Worm (Caenorhabditis elegans) whole organism, L1 larva: Measurements from ENCODE around the gene srbc-7.

Experiments
- C16A3.4 ChIP-seq: fragments of 150-350 bp; optimal IDR thresholded peaks from 2 replicates; lab custom pipeline; 2014; ENCODE audit warnings: missing biosample characterization, missing genetic modification characterization
- Y116A8C.19 ChIP-seq: sonication (generic microtip); optimal IDR thresholded peaks from 2 replicates; lab custom pipeline; 2016; ENCODE audit warnings: missing compliant biosample characterization, missing genetic modification characterization, borderline replicate concordance
- aha-1 ChIP-seq: fragments of 150-350 bp; optimal IDR thresholded peaks from 2 replicates; lab custom pipeline; 2014; ENCODE audit warnings: missing biosample characterization, missing genetic modification characterization
- aly-2 ChIP-seq: fragments of 150-350 bp; optimal IDR thresholded peaks from 2 replicates; lab custom pipeline; 2014; ENCODE audit warnings: missing biosample characterization, missing genetic modification characterization
- ama-1 ChIP-seq: fragments of 150-350 bp; optimal IDR thresholded peaks from 2 replicates; lab custom pipeline; 2014
- blmp-1 ChIP-seq: fragments of 150-350 bp; optimal IDR thresholded peaks from 2 replicates; lab custom pipeline; 2014; ENCODE audit warnings: missing biosample characterization, missing genetic modification characterization
- ceh-63 ChIP-seq: fragments of 200-800 bp; sonication (Bioruptor generic); optimal IDR thresholded peaks from 2 replicates; lab custom pipeline; 2018; ENCODE audit warnings: mild to moderate bottlenecking, missing genetic modification characterization, missing compliant biosample characterization
- ceh-8 ChIP-seq: fragments of 200-800 bp; sonication (Bioruptor generic); optimal IDR thresholded peaks from 2 replicates; lab custom pipeline; 2018; ENCODE audit warnings: mild to moderate bottlenecking, missing genetic modification characterization, moderate library complexity, missing compliant biosample characterization
- ceh-82 ChIP-seq, 3 experiments: fragments of 150-350 bp in 1 of 3; sonication (generic microtip) in 2 of 3; optimal IDR thresholded peaks; 2 replicates each; lab custom pipeline; 2014 to 2017; ENCODE audit warnings: missing biosample characterization in 3 of 3, missing genetic modification characterization in 3 of 3
- ceh-90 ChIP-seq: sonication (generic microtip); optimal IDR thresholded peaks from 2 replicates; lab custom pipeline; 2016; ENCODE audit warnings: missing genetic modification characterization, missing compliant biosample characterization
- dpl-1 ChIP-seq, 3 experiments: fragments of 150-350 bp in 2 of 3; sonication (generic microtip) in 1 of 3; optimal IDR thresholded peaks; 2 replicates each; lab custom pipeline; 2014 to 2017; ENCODE audit warnings: missing biosample characterization in 3 of 3, missing genetic modification characterization in 3 of 3, missing genetic modification reagents in 3 of 3
- dsc-1 ChIP-seq: sonication (generic microtip); optimal IDR thresholded peaks from 2 replicates; lab custom pipeline; 2016; ENCODE audit warnings: mild to moderate bottlenecking, missing genetic modification characterization, missing compliant biosample characterization
- efl-1 ChIP-seq, 4 experiments: fragments of 150-350 bp; optimal IDR thresholded peaks in 3 of 4; peaks in 1 of 4; 1 replicate in 1 of 4; 2 replicates in 3 of 4; lab custom pipeline; 2014; ENCODE audit warnings: missing biosample characterization in 2 of 4, missing genetic modification characterization in 2 of 4, missing genetic modification reagents in 2 of 4
- efl-3 ChIP-seq: fragments of 200-800 bp; sonication (Bioruptor generic); optimal IDR thresholded peaks from 2 replicates; lab custom pipeline; 2018; ENCODE audit warnings: mild to moderate bottlenecking, missing genetic modification characterization, missing compliant biosample characterization
- egl-13 ChIP-seq: sonication (generic microtip); optimal IDR thresholded peaks from 2 replicates; lab custom pipeline; 2016; ENCODE audit warnings: missing genotype, missing genetic modification reagents, missing genetic modification characterization, missing compliant biosample characterization
- ets-5 ChIP-seq: fragments of 200-800 bp; sonication (Bioruptor generic); IDR thresholded peaks from 2 replicates; pipeline ENCODE4 v1.3.6; 2022; ENCODE audit warnings: missing genetic modification characterization, missing compliant biosample characterization
- fkh-10 ChIP-seq: sonication (generic microtip); optimal IDR thresholded peaks from 2 replicates; lab custom pipeline; 2017; ENCODE audit warnings: missing biosample characterization, missing genetic modification reagents, missing genetic modification characterization
- grh-1 ChIP-seq: fragments of 200-800 bp; sonication (Bioruptor generic); IDR thresholded peaks from 2 replicates; pipeline ENCODE4 v1.3.6; 2022; ENCODE audit warnings: missing genetic modification reagents, missing genetic modification characterization, missing compliant biosample characterization
- hpl-2 ChIP-seq: fragments of 150-350 bp; optimal IDR thresholded peaks from 2 replicates; lab custom pipeline; 2014; ENCODE audit warnings: missing biosample characterization, missing genetic modification reagents, missing genetic modification characterization
- irx-1 ChIP-seq: sonication (generic microtip); optimal IDR thresholded peaks from 2 replicates; lab custom pipeline; 2016; ENCODE audit warnings: missing genetic modification characterization, missing compliant biosample characterization
- isw-1 ChIP-seq: fragments of 200-800 bp; sonication (Bioruptor generic); IDR thresholded peaks from 2 replicates; pipeline ENCODE4 v1.3.6; 2022; ENCODE audit warnings: missing genetic modification characterization, missing compliant biosample characterization
- lin-15B ChIP-seq: fragments of 150-350 bp; sonication (generic microtip); optimal IDR thresholded peaks from 3 replicates; lab custom pipeline; 2014; ENCODE audit warnings: missing biosample characterization, missing genetic modification characterization
- lin-35 ChIP-seq, 2 experiments: fragments of 150-350 bp; optimal IDR thresholded peaks; 2 replicates each; lab custom pipeline; 2014; ENCODE audit warnings: missing biosample characterization in 2 of 2, missing genetic modification characterization in 2 of 2, missing genetic modification reagents in 2 of 2
- lin-39 ChIP-seq: fragments of 150-350 bp; optimal IDR thresholded peaks from 2 replicates; lab custom pipeline; 2014; ENCODE audit warnings: missing biosample characterization, missing genetic modification reagents, missing genetic modification characterization
- lir-3 ChIP-seq: sonication (generic microtip); optimal IDR thresholded peaks from 2 replicates; lab custom pipeline; 2016; ENCODE audit warnings: mild to moderate bottlenecking, missing genetic modification characterization, moderate library complexity, missing compliant biosample characterization; ENCODE audit not compliant: poor library complexity
- lsy-2 ChIP-seq, 2 experiments: fragments of 150-350 bp; optimal IDR thresholded peaks; 2 replicates each; lab custom pipeline; 2014; ENCODE audit warnings: missing biosample characterization in 2 of 2, missing genetic modification characterization in 2 of 2
- mdl-1 ChIP-seq, 2 experiments: fragments of 150-350 bp; optimal IDR thresholded peaks; 2 replicates each; lab custom pipeline; 2014 to 2017; ENCODE audit warnings: missing biosample characterization in 2 of 2, missing genetic modification characterization in 2 of 2, inconsistent platforms in 1 of 2
- mef-2 ChIP-seq: fragments of 150-350 bp; optimal IDR thresholded peaks from 2 replicates; lab custom pipeline; 2014; ENCODE audit warnings: missing biosample characterization, missing genetic modification characterization
- mep-1 ChIP-seq: fragments of 150-350 bp; optimal IDR thresholded peaks from 2 replicates; lab custom pipeline; 2014; ENCODE audit warnings: missing biosample characterization, missing genetic modification characterization
- nhr-11 ChIP-seq: fragments of 150-350 bp; optimal IDR thresholded peaks from 2 replicates; lab custom pipeline; 2014; ENCODE audit warnings: missing biosample characterization, missing genetic modification characterization
- nhr-12 ChIP-seq: sonication (generic microtip); optimal IDR thresholded peaks from 2 replicates; lab custom pipeline; 2017; ENCODE audit warnings: missing biosample characterization, missing genetic modification characterization
- nhr-19 ChIP-seq: fragments of 200-800 bp; sonication (Bioruptor generic); conservative IDR thresholded peaks from 2 replicates; pipeline ENCODE4 v1.3.6; 2022; ENCODE audit warnings: missing genetic modification characterization, missing compliant biosample characterization
- nhr-20 ChIP-seq: sonication (generic microtip); optimal IDR thresholded peaks from 2 replicates; lab custom pipeline; 2016; ENCODE audit warnings: mild to moderate bottlenecking, missing genetic modification characterization, missing compliant biosample characterization
- nhr-237 ChIP-seq: fragments of 150-350 bp; optimal IDR thresholded peaks from 2 replicates; lab custom pipeline; 2014; ENCODE audit warnings: missing biosample characterization, missing genetic modification characterization
- nhr-47 ChIP-seq: sonication (generic microtip); optimal IDR thresholded peaks from 2 replicates; lab custom pipeline; 2016; ENCODE audit warnings: mild to moderate bottlenecking, missing genetic modification characterization, moderate library complexity, missing compliant biosample characterization
- nhr-84 ChIP-seq: sonication (generic microtip); optimal IDR thresholded peaks from 2 replicates; lab custom pipeline; 2017; ENCODE audit warnings: missing biosample characterization, missing genetic modification characterization
- nhr-85 ChIP-seq: sonication (generic microtip); peaks from one replicate; lab custom pipeline; 2016; ENCODE audit warnings: missing genetic modification characterization, inconsistent platforms, missing compliant biosample characterization
- rnt-1 ChIP-seq: sonication (generic microtip); optimal IDR thresholded peaks from 2 replicates; lab custom pipeline; 2016; ENCODE audit warnings: mild to moderate bottlenecking, missing genetic modification characterization, moderate library complexity, missing compliant biosample characterization
- snpc-4 ChIP-seq: fragments of 150-350 bp; optimal IDR thresholded peaks from 2 replicates; lab custom pipeline; 2014; ENCODE audit warnings: missing biosample characterization, missing genetic modification characterization
- snu-23 ChIP-seq: sonication (generic microtip); optimal IDR thresholded peaks from 2 replicates; lab custom pipeline; 2016; ENCODE audit warnings: missing genetic modification characterization, missing compliant biosample characterization
- sox-4 ChIP-seq: sonication (generic microtip); optimal IDR thresholded peaks from 2 replicates; lab custom pipeline; 2016; ENCODE audit warnings: missing genetic modification characterization, missing compliant biosample characterization
- sup-37 ChIP-seq: fragments of 200-800 bp; sonication (Bioruptor generic); optimal IDR thresholded peaks from 2 replicates; lab custom pipeline; 2018; ENCODE audit warnings: mild to moderate bottlenecking, missing genetic modification characterization, missing compliant biosample characterization
- unc-30 ChIP-seq: sonication (generic microtip); optimal IDR thresholded peaks from 2 replicates; lab custom pipeline; 2017; ENCODE audit warnings: missing biosample characterization, missing genetic modification characterization
- unc-62 ChIP-seq: fragments of 150-350 bp; optimal IDR thresholded peaks from 2 replicates; lab custom pipeline; 2014; ENCODE audit warnings: missing biosample characterization, missing genetic modification reagents, missing genetic modification characterization
- unc-98 ChIP-seq: fragments of 200-800 bp; sonication (Bioruptor generic); IDR thresholded peaks from 2 replicates; pipeline ENCODE4 v1.3.6; 2022; ENCODE audit warnings: missing genetic modification characterization, missing compliant biosample characterization
- vab-15 ChIP-seq: sonication (generic microtip); optimal IDR thresholded peaks from 2 replicates; lab custom pipeline; 2017; ENCODE audit warnings: missing genotype, mild to moderate bottlenecking, missing genetic modification characterization, missing compliant biosample characterization
- xbp-1 ChIP-seq: sonication (generic microtip); optimal IDR thresholded peaks from 2 replicates; lab custom pipeline; 2016; ENCODE audit warnings: missing genetic modification characterization, missing compliant biosample characterization
- zag-1 ChIP-seq: fragments of 150-350 bp; optimal IDR thresholded peaks from 2 replicates; lab custom pipeline; 2014; ENCODE audit warnings: missing biosample characterization, missing genetic modification characterization
- zip-4 ChIP-seq: fragments of 200-800 bp; sonication (Bioruptor generic); optimal IDR thresholded peaks from 2 replicates; lab custom pipeline; 2018; ENCODE audit warnings: mild to moderate bottlenecking, missing genetic modification characterization, moderate library complexity, missing compliant biosample characterization
- ztf-11 ChIP-seq, 2 experiments: sonication (generic microtip); optimal IDR thresholded peaks; 2 replicates each; lab custom pipeline; 2016 to 2017; ENCODE audit warnings: missing genetic modification characterization in 2 of 2, missing biosample characterization in 1 of 2, missing compliant biosample characterization in 1 of 2
- ztf-4 ChIP-seq: fragments of 150-350 bp; optimal IDR thresholded peaks from 2 replicates; lab custom pipeline; 2014; ENCODE audit warnings: missing biosample characterization, missing genetic modification characterization

srbc-7 gene

ce11 chrV:7437538-7437937, 49.9 kb downstream of the srbc-7 start, which contains the start of gene F25E5.9 (continued):
- TF ChIP-seq ztf-11 (tag; optimal IDR thresholded peaks at IDR 0.05; lab: Kevin White, UChicago) (no peak), snpc-4 (tag; lab: Kevin White, UChicago) (no peak), isw-1 (GFP tag; lab: Robert Waterston, UW) (no peak), lsy-2 (tag; optimal IDR thresholded peaks at IDR 0.05; lab: Kevin White, UChicago) (peak in 1 of 2 experiments; percentile 27), efl-3 (no peak), aha-1 (no peak), efl-1 (optimal IDR thresholded peaks at IDR 0.05; lab: Kevin White, UChicago) (peak in 1 of 2 experiments; percentile 11), efl-1 (GFP tag; optimal IDR thresholded peaks at IDR 0.05 in 1 of 2; lab: Kevin White, UChicago) (no peak), snu-23 (GFP tag; lab: Kevin White, UChicago) (no peak), hpl-2 (GFP tag; lab: Kevin White, UChicago) (no peak), dsc-1 (peak; percentile 2), mep-1 (tag; lab: Kevin White, UChicago) (no peak), fkh-10 (peak; percentile 38), mef-2 (tag; lab: Kevin White, UChicago) (no peak), Y116A8C.19 (tag; lab: Kevin White, UChicago) (no peak)

DNA sequence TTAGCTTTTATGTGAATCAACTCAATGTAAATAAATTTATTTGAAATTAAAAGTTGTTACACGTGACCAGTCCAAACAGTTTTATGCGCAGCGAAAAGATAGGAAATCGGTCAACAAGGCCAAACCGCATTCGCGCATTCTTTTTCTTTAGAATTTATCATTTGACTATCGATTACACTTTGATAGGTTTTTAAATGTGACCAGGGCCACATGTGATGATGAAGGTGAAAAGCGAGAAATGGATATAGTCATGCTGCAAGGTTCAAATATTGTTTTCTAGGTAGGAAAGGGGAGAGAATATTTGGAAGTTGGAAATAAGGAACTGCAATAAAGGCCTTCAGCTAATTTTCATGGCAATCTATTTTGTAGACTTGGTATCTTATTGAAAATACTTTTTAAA, 50.5 kb downstream of the srbc-7 start:
- no peak for TF ChIP-seq rnt-1
- peak in 1 of 2 experiments; percentile 79 for TF ChIP-seq mdl-1 (tag; optimal IDR thresholded peaks at IDR 0.05; lab: Kevin White, UChicago)
- TF ChIP-seq lin-15B (tag; lab: Kevin White, UChicago), result no peak
- peak; percentile 79 for TF ChIP-seq nhr-19
- no peak for TF ChIP-seq aha-1
- peak; percentile 67 for TF ChIP-seq ztf-4
- TF ChIP-seq unc-30 (tag; lab: Kevin White, UChicago), result no peak
- no peak for TF ChIP-seq efl-3
- TF ChIP-seq lir-3 (tag; lab: Kevin White, UChicago), result no peak
- no peak for TF ChIP-seq ceh-90 (tag; lab: Kevin White, UChicago)
- TF ChIP-seq nhr-12 (tag; lab: Kevin White, UChicago), result no peak
- no peak for TF ChIP-seq ceh-8 (GFP tag; lab: Kevin White, UChicago)
- peak; percentile 21 for TF ChIP-seq vab-15 (tag; lab: Kevin White, UChicago)
- peak; percentile 64 for TF ChIP-seq grh-1 (GFP tag; lab: Robert Waterston, UW)
- TF ChIP-seq ceh-63 (GFP tag; lab: Kevin White, UChicago), result no peak
- no peak for TF ChIP-seq unc-98 (GFP tag; lab: Robert Waterston, UW)
- TF ChIP-seq ama-1 (lab: Kevin White, UChicago), result peak; percentile 87
- TF ChIP-seq nhr-47 (tag; lab: Kevin White, UChicago), result peak; percentile 57
- TF ChIP-seq C16A3.4 (tag; lab: Kevin White, UChicago), result peak; percentile 32
- peak; percentile 93 for TF ChIP-seq nhr-85 (tag; lab: Kevin White, UChicago)
- no peak for TF ChIP-seq hpl-2 (GFP tag; lab: Kevin White, UChicago)
- no peak for TF ChIP-seq nhr-84 (tag; lab: Kevin White, UChicago)
- no peak for TF ChIP-seq nhr-11 (tag; lab: Kevin White, UChicago)
- no peak for TF ChIP-seq aly-2 (tag; lab: Kevin White, UChicago)
- no peak for TF ChIP-seq ceh-82 (tag; optimal IDR thresholded peaks at IDR 0.05; lab: Kevin White, UChicago)
- no peak for TF ChIP-seq snpc-4 (tag; lab: Kevin White, UChicago)
- TF ChIP-seq blmp-1 (tag; lab: Kevin White, UChicago), result peak; percentile 94
- no peak for TF ChIP-seq fkh-10
- no peak for TF ChIP-seq egl-13 (tag; lab: Kevin White, UChicago)
- TF ChIP-seq unc-62 (GFP tag; lab: Kevin White, UChicago), result no peak
- no peak for TF ChIP-seq ets-5 (GFP tag; lab: Robert Waterston, UW)
- TF ChIP-seq sox-4 (tag; lab: Kevin White, UChicago), result no peak
- peak in 1 of 2 experiments; percentile 84 for TF ChIP-seq lin-35 (GFP tag; optimal IDR thresholded peaks at IDR 0.05; lab: Kevin White, UChicago)
- TF ChIP-seq dsc-1, result no peak
- no peak for TF ChIP-seq zag-1
- no peak for TF ChIP-seq sup-37 (GFP tag; lab: Kevin White, UChicago)
- TF ChIP-seq nhr-237, result no peak
- TF ChIP-seq nhr-20 (tag; lab: Kevin White, UChicago), result peak; percentile 80
- no peak for TF ChIP-seq xbp-1 (tag; lab: Kevin White, UChicago)
- no peak for TF ChIP-seq zip-4 (GFP tag; lab: Kevin White, UChicago)
- no peak for TF ChIP-seq mef-2 (tag; lab: Kevin White, UChicago)
- no peak for TF ChIP-seq lin-39 (tag; lab: Kevin White, UChicago)
- no peak for TF ChIP-seq irx-1
- no peak for TF ChIP-seq Y116A8C.19 (tag; lab: Kevin White, UChicago)
- peak in 2 of 3 experiments; percentile 20 to 31 for TF ChIP-seq dpl-1 (GFP tag; optimal IDR thresholded peaks at IDR 0.05; lab: Kevin White, UChicago)
